Worm (Caenorhabditis elegans): Measurements from ENCODE around the gene F54F7.8.

F54F7.8 gene

DNA sequence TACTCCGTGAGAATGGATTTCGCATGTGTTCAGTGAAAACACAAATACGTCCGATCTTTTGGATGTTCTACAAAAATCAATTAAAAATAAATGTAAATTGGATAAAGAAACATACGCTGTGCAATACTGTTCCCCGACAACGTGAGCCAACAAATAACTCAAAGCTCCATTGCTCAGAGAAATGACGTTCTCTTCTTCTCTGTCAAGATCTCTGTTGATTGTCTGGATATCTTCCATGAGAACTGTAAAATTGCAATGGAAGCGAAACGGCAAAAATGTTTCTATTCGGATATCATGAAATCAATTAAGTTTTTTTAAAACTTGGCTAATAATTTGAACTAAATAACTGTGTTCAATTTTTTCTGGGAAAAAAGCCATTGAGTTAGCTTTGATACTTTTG, 41.9 kb upstream of the F54F7.8 start:
- TF ChIP-seq ceh-9 (tag; optimal IDR thresholded peaks at IDR 0.05) (no peak), hlh-15 (tag; optimal IDR thresholded peaks at IDR 0.05) (no peak), C08G9.2 (tag; optimal IDR thresholded peaks at IDR 0.05) (no peak), pha-2 (tag; optimal IDR thresholded peaks at IDR 0.05) (no peak), dmd-4 (tag; optimal IDR thresholded peaks at IDR 0.05; ENCODE audit: borderline replicate concordance) (no peak), ceh-14 (tag; optimal IDR thresholded peaks at IDR 0.05) (no peak), fax-1 (tag; optimal IDR thresholded peaks at IDR 0.05) (no peak), ttx-3 (tag; optimal IDR thresholded peaks at IDR 0.05) (no peak), sdc-2 (tag; optimal IDR thresholded peaks at IDR 0.05) (no peak), pros-1 (tag; optimal IDR thresholded peaks at IDR 0.05) (no peak), nfya-1 (tag; optimal IDR thresholded peaks at IDR 0.05) (no peak), ceh-19 (GFP tag; optimal IDR thresholded peaks at IDR 0.05) (no peak), zip-5 (tag; optimal IDR thresholded peaks at IDR 0.05) (no peak), nhr-11 (tag; optimal IDR thresholded peaks at IDR 0.05) (no peak), F13H6.1 (tag; optimal IDR thresholded peaks at IDR 0.05) (no peak), hlh-6 (tag; optimal IDR thresholded peaks at IDR 0.05) (no peak), fkh-10 (GFP tag; optimal IDR thresholded peaks at IDR 0.05) (no peak), tbx-2 (tag; optimal IDR thresholded peaks at IDR 0.05) (no peak), ahr-1 (tag; optimal IDR thresholded peaks at IDR 0.05) (no peak)

DNA sequence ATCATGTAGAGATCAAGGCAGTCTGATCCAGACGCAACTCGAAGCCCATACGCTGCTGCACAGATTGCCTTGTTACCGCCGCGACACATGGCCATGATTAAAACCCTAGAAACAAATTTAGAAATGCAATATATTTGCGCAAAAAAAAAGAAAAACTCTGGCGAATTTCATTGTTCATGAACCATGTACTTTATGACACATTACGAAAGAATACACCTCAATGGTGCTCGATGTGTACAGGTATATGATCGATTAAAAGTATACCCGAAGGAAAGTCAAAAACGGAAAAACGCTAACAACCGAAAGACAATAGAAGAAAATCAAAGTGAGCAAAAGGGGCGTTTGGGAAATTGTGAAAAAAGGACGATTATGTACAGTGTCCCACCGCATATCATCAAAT, 37.5 kb upstream of the F54F7.8 start, which contains the start of gene Y62H9A.8:
Y62H9A.8 (minus strand) TSS at position 101 of the 400 bp plus-strand sequence.
- TF ChIP-seq hlh-13 (GFP tag; optimal IDR thresholded peaks at IDR 0.05) (no peak), unc-55 (GFP tag; optimal IDR thresholded peaks at IDR 0.05) (no peak), pax-1 (tag; optimal IDR thresholded peaks at IDR 0.05) (no peak), ceh-48 (tag; optimal IDR thresholded peaks at IDR 0.05) (no peak), unc-42 (tag; optimal IDR thresholded peaks at IDR 0.05) (no peak), ceh-31 (tag; optimal IDR thresholded peaks at IDR 0.05) (no peak), nfya-1 (tag; optimal IDR thresholded peaks at IDR 0.05) (no peak), elt-2 (tag; optimal IDR thresholded peaks at IDR 0.05) (no peak), dmd-4 (tag; optimal IDR thresholded peaks at IDR 0.05; ENCODE audit: borderline replicate concordance) (no peak), hlh-6 (tag; optimal IDR thresholded peaks at IDR 0.05) (no peak), sox-2 (GFP tag; IDR thresholded peaks at IDR 0.05) (no peak), pqm-1 (tag; optimal IDR thresholded peaks at IDR 0.05) (no peak), odd-2 (tag; optimal IDR thresholded peaks at IDR 0.05) (no peak), ceh-22 (tag; optimal IDR thresholded peaks at IDR 0.05) (no peak), ztf-16 (tag; optimal IDR thresholded peaks at IDR 0.05) (no peak), pag-3 (tag; optimal IDR thresholded peaks at IDR 0.05; ENCODE audit: borderline replicate concordance) (no peak)

DNA sequence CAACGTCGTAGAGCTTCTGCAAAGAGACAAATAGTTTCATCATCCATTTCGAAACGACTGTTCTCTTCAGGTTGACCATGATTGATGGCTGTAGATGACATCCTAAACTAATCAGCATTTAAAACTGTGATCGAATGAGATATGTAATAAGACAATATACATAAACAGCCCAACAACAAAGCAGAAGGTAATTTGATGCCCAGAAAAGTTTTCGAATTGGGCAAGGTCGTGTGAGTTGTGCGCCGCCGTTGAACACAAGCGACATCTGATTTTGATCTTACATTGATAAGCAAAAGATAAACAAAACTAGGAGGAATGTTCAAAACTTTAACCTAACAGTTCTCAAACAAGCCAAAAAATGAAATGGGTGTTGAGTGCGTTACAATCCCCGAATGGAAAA, 30.8 kb upstream of the F54F7.8 start, which contains the start of gene Y62H9A.7:
Y62H9A.7 (minus strand) TSS at position 101 of the 400 bp plus-strand sequence.
- TF ChIP-seq ceh-9 (tag; optimal IDR thresholded peaks at IDR 0.05) (no peak), ceh-48 (tag; optimal IDR thresholded peaks at IDR 0.05) (no peak), sdc-2 (tag; optimal IDR thresholded peaks at IDR 0.05) (no peak), pros-1 (tag; optimal IDR thresholded peaks at IDR 0.05) (no peak), C08G9.2 (tag; optimal IDR thresholded peaks at IDR 0.05) (no peak), mec-3 (tag; optimal IDR thresholded peaks at IDR 0.05; ENCODE audit: borderline replicate concordance) (no peak), fax-1 (tag; optimal IDR thresholded peaks at IDR 0.05) (no peak), ets-4 (tag; optimal IDR thresholded peaks at IDR 0.05) (no peak), pag-3 (tag; optimal IDR thresholded peaks at IDR 0.05; ENCODE audit: borderline replicate concordance) (no peak), hlh-13 (GFP tag; optimal IDR thresholded peaks at IDR 0.05) (no peak), dve-1 (tag; optimal IDR thresholded peaks at IDR 0.05) (no peak), ceh-6 (GFP tag; optimal IDR thresholded peaks at IDR 0.05) (no peak), fkh-6 (tag; optimal IDR thresholded peaks at IDR 0.05) (no peak), pat-9 (tag; optimal IDR thresholded peaks at IDR 0.05) (no peak), tbx-7 (tag; optimal IDR thresholded peaks at IDR 0.05) (no peak), pqm-1 (tag; optimal IDR thresholded peaks at IDR 0.05) (no peak), ahr-1 (tag; optimal IDR thresholded peaks at IDR 0.05) (no peak)
